Fruit fly (Drosophila melanogaster): ENCODE measurements around the gene Pgant5.
A peak's percentile ranks its signal among the peaks of the same experiment; 100 is the strongest.

DNA sequence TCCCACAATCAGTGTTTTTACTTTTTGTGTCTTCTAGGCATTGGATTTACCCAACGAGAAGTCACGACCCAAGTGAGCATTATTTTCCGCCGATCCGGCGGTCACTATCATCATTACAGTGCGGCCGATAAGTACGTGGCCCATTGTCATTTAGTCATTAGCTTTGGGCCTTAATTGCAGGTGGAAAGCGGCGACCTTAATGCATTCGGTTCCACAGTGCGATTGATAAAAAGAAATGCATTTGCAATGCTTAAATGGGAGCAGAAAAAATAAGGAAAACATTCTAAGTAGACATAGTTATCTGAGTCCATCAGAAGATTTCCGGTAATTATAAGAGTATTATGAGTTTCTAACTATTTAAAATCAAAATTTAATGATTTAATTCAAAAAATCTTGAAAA lies 1.2 kb downstream of the Pgant5 start:
- TF ChIP-seq EcR (GFP tag; optimal IDR thresholded peaks at IDR 0.05) (no peak), CG13204 (GFP tag; optimal IDR thresholded peaks at IDR 0.05) (no peak), D1 (tag; optimal IDR thresholded peaks at IDR 0.05) (no peak), CG17806 (tag; optimal IDR thresholded peaks at IDR 0.05) (no peak), CG10348 (GFP tag; IDR thresholded peaks at IDR 0.05) (no peak), CG14655 (GFP tag; optimal IDR thresholded peaks at IDR 0.05) (peak; percentile 16), Pif1B (GFP tag; optimal IDR thresholded peaks at IDR 0.05) (no peak), CG12605 (GFP tag; IDR thresholded peaks at IDR 0.05) (no peak), CG15710 (tag; optimal IDR thresholded peaks at IDR 0.05) (peak; percentile 58)

Data from whole organism, pupa.